Worm (Caenorhabditis elegans): ENCODE results near the gene inx-6.

The inx-6 gene

ce11 chrIV:12789088-12789487, 42.7 kb downstream of the inx-6 start, which contains the start of gene F07C6.3:
Gene F07C6.3 (plus strand): TSS chrIV:12789235.
- TF ChIP-seq W03F9.2 (tag; optimal IDR thresholded peaks at IDR 0.05): no peak

ce11 chrIV:12790871-12791270, 44.5 kb downstream of the inx-6 start, which contains the start of gene F07C6.2:
Gene F07C6.2 (plus strand): TSS chrIV:12791171.
- TF ChIP-seq dao-5 (tag; optimal IDR thresholded peaks at IDR 0.05) (no peak), him-1 (tag; optimal IDR thresholded peaks at IDR 0.05) (no peak)

- no peak for TF ChIP-seq W03F9.2 (tag; optimal IDR thresholded peaks at IDR 0.05)
- TF ChIP-seq him-1 (tag; optimal IDR thresholded peaks at IDR 0.05): no peak
- no peak for TF ChIP-seq dao-5 (tag; optimal IDR thresholded peaks at IDR 0.05)
Measured at ce11 chrIV:12792494-12792893, 46.1 kb downstream of the inx-6 start, which contains the start of gene F07C6.6. Gene F07C6.6 (plus strand): TSS chrIV:12792794.

ce11 chrIV:12793621-12794020, 47.2 kb downstream of the inx-6 start, which contains the start of gene pin-2:
Gene pin-2 (plus strand): TSS chrIV:12793847.
- no peak for TF ChIP-seq him-1 (tag; optimal IDR thresholded peaks at IDR 0.05)
- TF ChIP-seq dao-5 (tag; optimal IDR thresholded peaks at IDR 0.05): no peak
- TF ChIP-seq W03F9.2 (tag; optimal IDR thresholded peaks at IDR 0.05): no peak

- no peak for TF ChIP-seq dao-5 (tag; optimal IDR thresholded peaks at IDR 0.05)
- TF ChIP-seq W03F9.2 (tag; optimal IDR thresholded peaks at IDR 0.05): no peak
- TF ChIP-seq him-1 (tag; optimal IDR thresholded peaks at IDR 0.05): no peak
Measured at ce11 chrIV:12795371-12795936, 49.1 kb downstream of the inx-6 start.

ce11 chrIV:12796811-12797210, 50.4 kb downstream of the inx-6 start:
- no peak for TF ChIP-seq W03F9.2 (tag; optimal IDR thresholded peaks at IDR 0.05)
- TF ChIP-seq dao-5 (tag; optimal IDR thresholded peaks at IDR 0.05): no peak
- no peak for TF ChIP-seq him-1 (tag; optimal IDR thresholded peaks at IDR 0.05)

Measured in whole organism, L4/young adult.